Fruit fly (Drosophila melanogaster): ENCODE results near the gene Ada.

Gene Ada

DNA sequence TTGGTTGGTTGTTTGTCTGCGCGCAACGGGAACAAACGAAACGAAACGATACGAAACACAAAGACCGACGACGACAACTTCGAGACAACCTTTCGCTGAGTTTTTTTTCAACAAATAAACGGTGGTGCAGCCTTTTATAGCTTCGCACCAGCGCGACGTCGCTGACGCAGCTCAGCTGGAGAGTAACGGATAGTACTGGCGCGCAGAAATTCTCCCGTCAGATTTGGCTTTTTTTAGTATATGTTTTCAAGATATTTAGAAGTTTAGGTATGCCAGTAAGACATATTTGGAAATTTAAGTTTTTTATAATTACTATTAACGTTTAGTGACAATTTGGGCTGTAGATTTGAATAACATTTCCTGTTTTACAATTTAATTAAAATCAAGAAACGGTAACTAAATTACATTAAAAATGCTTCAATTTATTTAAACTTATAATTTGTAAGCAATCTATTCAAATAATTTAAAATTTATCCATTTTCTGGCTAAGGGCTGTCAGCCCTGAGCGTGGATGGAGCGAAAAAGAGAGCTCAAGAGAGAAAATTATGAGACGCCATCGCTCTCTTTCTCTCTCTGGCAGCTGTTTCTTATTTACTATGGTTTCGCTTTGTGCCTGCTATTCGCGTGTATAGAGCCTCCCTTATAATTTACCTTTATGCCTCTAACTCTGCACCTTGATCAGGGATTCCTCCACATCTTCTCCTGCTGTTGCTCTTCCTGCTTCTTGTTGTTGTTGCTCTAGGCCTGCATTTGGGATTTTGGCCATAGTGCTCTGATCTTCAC, 31.2 kb upstream of the Ada start:
- TF ChIP-seq CG8478 (optimal IDR thresholded peaks at IDR 0.05) (no peak), usp (GFP tag; optimal IDR thresholded peaks at IDR 0.05) (no peak), pan (optimal IDR thresholded peaks at IDR 0.05) (no peak), psq (optimal IDR thresholded peaks at IDR 0.05) (no peak), EcR (GFP tag; optimal IDR thresholded peaks at IDR 0.05) (no peak), Dll (optimal IDR thresholded peaks at IDR 0.05) (no peak)

- TF ChIP-seq psq (optimal IDR thresholded peaks at IDR 0.05) (no peak), CG8478 (optimal IDR thresholded peaks at IDR 0.05) (no peak), Dll (optimal IDR thresholded peaks at IDR 0.05) (no peak), usp (GFP tag; optimal IDR thresholded peaks at IDR 0.05) (no peak), EcR (GFP tag; optimal IDR thresholded peaks at IDR 0.05) (no peak), pan (optimal IDR thresholded peaks at IDR 0.05) (no peak)
These were observed 29.7 kb upstream of the Ada start for dm6 chr3R:9035252-9035651.

DNA sequence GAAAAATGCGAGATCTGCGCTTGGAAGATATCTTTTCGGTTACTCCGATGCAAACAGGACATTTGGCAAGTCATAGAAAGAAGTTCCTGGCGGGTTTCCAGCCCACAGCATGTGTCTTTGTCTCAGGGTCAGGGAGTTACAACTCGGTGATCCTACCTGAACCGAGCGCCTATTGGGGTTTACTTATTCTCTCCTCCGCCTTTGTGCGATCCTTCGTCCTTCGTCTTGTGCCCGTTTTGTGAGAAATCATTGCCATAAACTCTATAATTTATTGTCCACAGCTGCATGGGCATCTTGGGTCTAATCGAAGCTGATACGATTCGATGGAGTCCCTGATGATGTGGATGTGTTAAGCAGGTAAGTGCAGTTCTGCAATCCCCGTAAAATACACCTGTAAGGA, 27.0 kb upstream of the Ada start:
- TF ChIP-seq EcR (GFP tag; optimal IDR thresholded peaks at IDR 0.05) = no peak

dm6 chr3R:9038652-9039051, 26.3 kb upstream of the Ada start, which contains the start of gene hyx:
Gene hyx, plus strand, starts transcription at chr3R:9038760.
- TF ChIP-seq EcR (GFP tag; optimal IDR thresholded peaks at IDR 0.05) = no peak
- TF ChIP-seq Dll (optimal IDR thresholded peaks at IDR 0.05) = no peak
- TF ChIP-seq CG8478 (optimal IDR thresholded peaks at IDR 0.05) = no peak
- no peak for TF ChIP-seq usp (GFP tag; optimal IDR thresholded peaks at IDR 0.05)
- no peak for TF ChIP-seq psq (optimal IDR thresholded peaks at IDR 0.05)
- TF ChIP-seq pan (optimal IDR thresholded peaks at IDR 0.05) = no peak

- TF ChIP-seq usp (GFP tag; optimal IDR thresholded peaks at IDR 0.05) = no peak
- TF ChIP-seq CG8478 (optimal IDR thresholded peaks at IDR 0.05) = no peak
- no peak for TF ChIP-seq Dll (optimal IDR thresholded peaks at IDR 0.05)
- TF ChIP-seq psq (optimal IDR thresholded peaks at IDR 0.05) = no peak
- no peak for TF ChIP-seq EcR (GFP tag; optimal IDR thresholded peaks at IDR 0.05)
- no peak for TF ChIP-seq pan (optimal IDR thresholded peaks at IDR 0.05)
These were observed 25.5 kb upstream of the Ada start, which contains the start of gene neur for dm6 chr3R:9039448-9039847. Gene neur, minus strand, starts transcription at chr3R:9039471.

DNA sequence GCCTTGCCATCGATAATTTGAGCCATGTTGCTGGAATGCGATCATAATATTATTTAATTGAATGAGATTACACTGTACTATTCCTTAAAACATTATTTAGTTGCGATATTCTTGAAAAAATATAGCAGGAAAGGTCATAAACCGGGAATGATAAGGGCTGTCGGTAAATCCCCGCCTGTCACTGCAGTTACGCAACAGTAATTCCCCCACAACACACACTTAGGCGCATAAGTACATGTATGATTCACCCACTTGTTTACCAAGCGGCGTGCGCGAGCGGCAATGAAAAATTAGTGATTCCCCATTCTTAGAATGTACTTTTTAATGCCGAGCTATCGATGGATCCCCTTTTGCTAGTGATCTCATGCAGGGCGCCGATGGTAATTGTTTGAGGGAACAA, 21.4 kb upstream of the Ada start:
- TF ChIP-seq pan (optimal IDR thresholded peaks at IDR 0.05) = no peak
- no peak for TF ChIP-seq usp (GFP tag; optimal IDR thresholded peaks at IDR 0.05)
- no peak for TF ChIP-seq EcR (GFP tag; optimal IDR thresholded peaks at IDR 0.05)
- no peak for TF ChIP-seq psq (optimal IDR thresholded peaks at IDR 0.05)
- no peak for TF ChIP-seq Dll (optimal IDR thresholded peaks at IDR 0.05)
- no peak for TF ChIP-seq CG8478 (optimal IDR thresholded peaks at IDR 0.05)

DNA sequence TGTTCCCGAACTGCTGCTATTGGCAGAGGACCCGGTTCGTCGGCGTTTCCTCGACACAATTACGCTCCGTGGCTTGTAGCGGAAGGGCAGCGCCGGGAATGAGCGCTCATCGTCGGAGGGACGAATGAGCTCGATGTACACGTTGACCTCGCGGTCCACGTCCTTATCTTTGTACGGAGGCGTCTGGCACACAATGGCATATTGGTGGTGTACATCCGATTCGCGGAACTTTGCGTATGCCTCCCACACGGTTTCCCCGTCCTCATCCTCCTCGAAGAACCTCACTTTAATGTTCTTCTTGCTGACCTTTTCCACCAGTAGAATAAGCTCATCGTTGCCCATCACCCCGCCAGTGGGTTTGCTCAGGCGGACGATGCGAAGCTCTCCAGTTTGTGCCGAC, 19.2 kb upstream of the Ada start:
- TF ChIP-seq pan (optimal IDR thresholded peaks at IDR 0.05) = no peak
- TF ChIP-seq Dll (optimal IDR thresholded peaks at IDR 0.05) = no peak
- no peak for TF ChIP-seq EcR (GFP tag; optimal IDR thresholded peaks at IDR 0.05)
- no peak for TF ChIP-seq CG8478 (optimal IDR thresholded peaks at IDR 0.05)
- no peak for TF ChIP-seq usp (GFP tag; optimal IDR thresholded peaks at IDR 0.05)
- TF ChIP-seq psq (optimal IDR thresholded peaks at IDR 0.05) = no peak

DNA sequence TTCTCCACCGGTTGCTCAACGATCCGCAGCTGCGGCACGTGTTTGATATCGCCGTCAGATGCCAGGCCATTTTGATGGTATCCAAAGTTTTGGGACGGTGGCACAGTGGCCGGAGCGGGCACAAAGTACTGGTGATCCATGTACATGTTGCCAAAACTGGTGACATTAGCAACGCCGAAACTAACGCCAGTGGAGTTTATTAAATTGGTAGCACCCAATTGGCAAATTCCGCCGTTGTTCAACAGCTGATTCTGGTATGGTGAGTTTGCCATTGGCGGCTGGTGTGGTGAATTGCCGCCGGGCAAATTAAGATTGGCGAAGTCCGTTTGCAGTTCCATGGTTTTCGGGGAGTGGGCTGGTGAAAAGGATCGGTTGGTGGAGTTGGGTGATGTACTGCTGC, 18.0 kb upstream of the Ada start:
- TF ChIP-seq usp (GFP tag; optimal IDR thresholded peaks at IDR 0.05) (no peak), psq (optimal IDR thresholded peaks at IDR 0.05) (no peak), pan (optimal IDR thresholded peaks at IDR 0.05) (no peak), EcR (GFP tag; optimal IDR thresholded peaks at IDR 0.05) (no peak), CG8478 (optimal IDR thresholded peaks at IDR 0.05) (no peak), Dll (optimal IDR thresholded peaks at IDR 0.05) (no peak)

dm6 chr3R:9047561-9048465, 17.2 kb upstream of the Ada start, which contains the start of gene Rel:
Gene Rel, minus strand, starts transcription at chr3R:9047977.
- no peak for TF ChIP-seq pan (optimal IDR thresholded peaks at IDR 0.05)
- TF ChIP-seq Dll (optimal IDR thresholded peaks at IDR 0.05) = no peak
- TF ChIP-seq usp (GFP tag; optimal IDR thresholded peaks at IDR 0.05) = no peak
- TF ChIP-seq CG8478 (optimal IDR thresholded peaks at IDR 0.05) = no peak
- no peak for TF ChIP-seq psq (optimal IDR thresholded peaks at IDR 0.05)
- TF ChIP-seq EcR (GFP tag; optimal IDR thresholded peaks at IDR 0.05) = no peak

dm6 chr3R:9048466-9049072, 16.4 kb upstream of the Ada start, which contains the start of gene Mst85C:
Gene Mst85C, plus strand, starts transcription at chr3R:9048645.
- TF ChIP-seq CG8478 (optimal IDR thresholded peaks at IDR 0.05) = no peak
- no peak for TF ChIP-seq usp (GFP tag; optimal IDR thresholded peaks at IDR 0.05)
- no peak for TF ChIP-seq EcR (GFP tag; optimal IDR thresholded peaks at IDR 0.05)
- no peak for TF ChIP-seq pan (optimal IDR thresholded peaks at IDR 0.05)
- TF ChIP-seq psq (optimal IDR thresholded peaks at IDR 0.05) = no peak
- no peak for TF ChIP-seq Dll (optimal IDR thresholded peaks at IDR 0.05)

- TF ChIP-seq Dll (optimal IDR thresholded peaks at IDR 0.05) (no peak), EcR (GFP tag; optimal IDR thresholded peaks at IDR 0.05) (no peak)
These were observed 15.6 kb upstream of the Ada start for dm6 chr3R:9049091-9049981.
